Worm (Caenorhabditis elegans): ENCODE results near the gene agxt-1.

The agxt-1 gene

DNA sequence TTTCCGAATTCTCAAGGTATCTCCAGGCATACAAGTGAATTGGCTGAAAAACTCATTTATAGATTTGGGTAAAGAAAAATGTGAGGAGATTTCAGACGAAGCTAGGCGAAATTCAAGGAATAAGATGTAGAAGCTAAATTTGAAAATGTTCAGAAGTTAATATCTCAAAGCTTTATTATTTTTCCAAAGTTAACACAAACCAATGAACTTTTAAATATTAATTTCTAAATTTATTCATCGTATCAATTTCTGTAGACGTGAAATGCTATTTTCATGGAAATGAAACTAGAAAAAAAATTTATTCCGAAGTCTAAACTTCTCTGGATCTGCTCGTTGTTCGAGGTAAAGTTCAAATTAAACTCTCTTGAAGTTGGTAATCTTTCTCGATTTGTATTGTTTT is at the start of gene agxt-1:
TSS of gene agxt-1 (plus strand) at position 301 of the 400 bp plus-strand sequence.
- TF ChIP-seq ekl-4 (GFP tag; IDR thresholded peaks at IDR 0.05) = no peak
- no peak for TF ChIP-seq attf-6 (GFP tag; IDR thresholded peaks at IDR 0.05)
- no peak for TF ChIP-seq mxl-1 (tag; optimal IDR thresholded peaks at IDR 0.05)
- TF ChIP-seq nfya-2 (GFP tag; IDR thresholded peaks at IDR 0.05) = no peak
- no peak for TF ChIP-seq nhr-27 (tag; optimal IDR thresholded peaks at IDR 0.05)
- TF ChIP-seq F52B5.7 (tag; optimal IDR thresholded peaks at IDR 0.05) = no peak

DNA sequence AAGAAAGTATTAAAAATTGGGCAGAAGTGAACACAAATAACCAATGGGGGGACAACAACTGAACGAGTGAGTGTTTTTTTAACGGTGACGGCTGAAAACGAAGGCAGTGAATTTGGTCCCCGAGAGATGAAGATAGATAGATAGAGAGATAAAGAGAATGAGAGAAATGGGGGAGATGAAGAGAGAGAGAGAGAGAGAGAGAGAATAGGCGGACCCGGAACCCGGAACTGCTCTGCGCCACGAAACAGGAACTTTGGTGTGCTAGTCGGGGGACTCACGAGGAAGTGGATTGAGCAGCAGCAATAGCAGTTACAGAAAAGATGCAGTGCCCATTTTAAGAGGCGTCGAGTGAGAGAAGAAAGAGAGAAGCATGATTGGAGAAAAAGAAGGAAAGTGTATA is 49.0 kb upstream of the agxt-1 start:
- TF ChIP-seq bed-1 (GFP tag; IDR thresholded peaks at IDR 0.05) (no peak), snpc-1.3 (tag; optimal IDR thresholded peaks at IDR 0.05; ENCODE audit: insufficient read depth) (no peak), F37B4.10 (GFP tag; IDR thresholded peaks at IDR 0.05) (no peak), nfya-2 (GFP tag; IDR thresholded peaks at IDR 0.05) (no peak), chd-7 (tag; optimal IDR thresholded peaks at IDR 0.05) (peak; percentile 66), ztf-3 (GFP tag; optimal IDR thresholded peaks at IDR 0.05) (no peak), C06A6.2 (GFP tag; conservative IDR thresholded peaks at IDR 0.05) (0 out of 2 replicates have a peak, but pooled peaks have one; percentile 17), somi-1 (GFP tag; optimal IDR thresholded peaks at IDR 0.05) (peak; percentile 63), akir-1 (GFP tag; optimal IDR thresholded peaks at IDR 0.05) (no peak), Y56A3A.18 (GFP tag; IDR thresholded peaks at IDR 0.05) (no peak), zim-3 (tag; optimal IDR thresholded peaks at IDR 0.05) (no peak), hmg-20 (GFP tag; IDR thresholded peaks at IDR 0.05) (0 out of 2 replicates have a peak, but pooled peaks have one; percentile 17), attf-5 (GFP tag; optimal IDR thresholded peaks at IDR 0.05) (peak; percentile 26), tlf-1 (GFP tag; optimal IDR thresholded peaks at IDR 0.05) (no peak), nhr-179 (tag; optimal IDR thresholded peaks at IDR 0.05) (no peak), lag-1 (GFP tag; IDR thresholded peaks at IDR 0.05) (no peak), nfya-1 (tag; optimal IDR thresholded peaks at IDR 0.05; ENCODE audit: borderline replicate concordance, insufficient read depth) (no peak), let-526 (GFP tag; IDR thresholded peaks at IDR 0.05) (no peak), snpc-1.1 (tag; optimal IDR thresholded peaks at IDR 0.05; ENCODE audit: insufficient read depth) (no peak), F39B2.1 (GFP tag; IDR thresholded peaks at IDR 0.05) (no peak), ztf-6 (GFP tag; IDR thresholded peaks at IDR 0.05) (no peak), F55B11.4 (tag; optimal IDR thresholded peaks at IDR 0.05; ENCODE audit: borderline replicate concordance, insufficient read depth) (no peak), madf-10 (tag; optimal IDR thresholded peaks at IDR 0.05) (peak; percentile 8), unc-62 (GFP tag; optimal IDR thresholded peaks at IDR 0.05) (no peak), nfyb-1 (GFP tag; IDR thresholded peaks at IDR 0.05) (no peak), egrh-3 (GFP tag; IDR thresholded peaks at IDR 0.05) (peak; percentile 41; the same call in 1 of the 2 replicates), D2030.7 (GFP tag; IDR thresholded peaks at IDR 0.05) (no peak), ZK185.1 (tag; optimal IDR thresholded peaks at IDR 0.05; ENCODE audit: poor library complexity, severe bottlenecking) (peak; percentile 31), aptf-2 (GFP tag; conservative IDR thresholded peaks at IDR 0.05) (no peak), ztf-18 (tag; optimal IDR thresholded peaks at IDR 0.05) (peak; percentile 5), F33H1.4 (GFP tag; IDR thresholded peaks at IDR 0.05) (no peak), ama-1 (optimal IDR thresholded peaks at IDR 0.05) (no peak), ama-1 (GFP tag; optimal IDR thresholded peaks at IDR 0.05) (no peak), die-1 (tag; optimal IDR thresholded peaks at IDR 0.05) (no peak), hlh-12 (tag; optimal IDR thresholded peaks at IDR 0.05) (no peak), B0019.2 (GFP tag; conservative IDR thresholded peaks at IDR 0.05) (no peak), sea-2 (GFP tag; IDR thresholded peaks at IDR 0.05) (no peak), K12H6.12 (tag; optimal IDR thresholded peaks at IDR 0.05) (peak; percentile 94), hmg-1.2 (GFP tag; IDR thresholded peaks at IDR 0.05) (no peak), ztf-26 (tag; optimal IDR thresholded peaks at IDR 0.05) (no peak), egl-18 (GFP tag; IDR thresholded peaks at IDR 0.05) (no peak), sptf-2 (GFP tag; optimal IDR thresholded peaks at IDR 0.05) (no peak), ceh-27 (GFP tag; optimal IDR thresholded peaks at IDR 0.05) (peak; percentile 79)

All from whole organism, young adult.